Worm (Caenorhabditis elegans): ENCODE results near the gene F46E10.18.

- no peak for TF ChIP-seq efl-1 (GFP tag; optimal IDR thresholded peaks at IDR 0.05)
- TF ChIP-seq repo-1 (tag; optimal IDR thresholded peaks at IDR 0.05): no peak
- TF ChIP-seq attf-3 (GFP tag; conservative IDR thresholded peaks at IDR 0.05): no peak
- TF ChIP-seq lin-54 (GFP tag; optimal IDR thresholded peaks at IDR 0.05): no peak
- no peak for TF ChIP-seq sea-2 (GFP tag; IDR thresholded peaks at IDR 0.05)
- no peak for TF ChIP-seq dpl-1 (GFP tag; optimal IDR thresholded peaks at IDR 0.05)
- no peak for TF ChIP-seq Y67H2A.10 (GFP tag; conservative IDR thresholded peaks at IDR 0.05)
- no peak for TF ChIP-seq fkh-3 (tag; optimal IDR thresholded peaks at IDR 0.05)
- no peak for TF ChIP-seq mel-28 (tag; optimal IDR thresholded peaks at IDR 0.05; ENCODE audit: borderline replicate concordance)
- no peak for TF ChIP-seq T07F8.4 (tag; optimal IDR thresholded peaks at IDR 0.05)
- no peak for TF ChIP-seq cebp-2 (GFP tag; IDR thresholded peaks at IDR 0.05)
Measured at ce11 chrV:6522879-6523497, 2.2 kb downstream of the F46E10.18 start.

All from whole organism, young adult.